Worm (Caenorhabditis elegans) whole organism, L2 larva: ENCODE results near the gene F09A5.3.

Experiments used
- C34F6.9 ChIP-seq: fragments of 150-350 bp; optimal IDR thresholded peaks from 2 replicates; lab custom pipeline; 2014; ENCODE audit warnings: missing biosample characterization, missing genetic modification characterization
- Y55F3AM.14 ChIP-seq: fragments of 200-800 bp; sonication (Bioruptor generic); optimal IDR thresholded peaks from 2 replicates; lab custom pipeline; 2018; ENCODE audit warnings: mild to moderate bottlenecking, missing genetic modification characterization, missing compliant biosample characterization
- ZK546.5 ChIP-seq: sonication (generic microtip); optimal IDR thresholded peaks from 2 replicates; lab custom pipeline; 2017; ENCODE audit warnings: missing biosample characterization, missing genetic modification characterization
- alr-1 ChIP-seq: fragments of 150-350 bp; optimal IDR thresholded peaks from 2 replicates; lab custom pipeline; 2014; ENCODE audit warnings: missing biosample characterization, missing genetic modification characterization
- aly-2 ChIP-seq: fragments of 150-350 bp; optimal IDR thresholded peaks from 2 replicates; lab custom pipeline; 2014; ENCODE audit warnings: missing biosample characterization, missing genetic modification characterization
- ama-1 ChIP-seq: fragments of 150-350 bp; optimal IDR thresholded peaks from 2 replicates; lab custom pipeline; 2018; ENCODE audit warnings: inconsistent platforms
- blmp-1 ChIP-seq: sonication (generic microtip); optimal IDR thresholded peaks from 2 replicates; lab custom pipeline; 2017; ENCODE audit warnings: missing genetic modification characterization, mild to moderate bottlenecking, missing compliant biosample characterization, antibody characterized with exemption, moderate library complexity; ENCODE audit not compliant: insufficient read depth
- ceh-16 ChIP-seq: fragments of 150-350 bp; optimal IDR thresholded peaks from 2 replicates; lab custom pipeline; 2014; ENCODE audit warnings: missing biosample characterization, missing genetic modification characterization
- crh-2 ChIP-seq: sonication (generic microtip); optimal IDR thresholded peaks from 2 replicates; lab custom pipeline; 2017; ENCODE audit warnings: missing biosample characterization, missing genetic modification characterization
- dmd-4 ChIP-seq: sonication (generic microtip); optimal IDR thresholded peaks from 2 replicates; lab custom pipeline; 2017; ENCODE audit warnings: missing biosample characterization, missing genetic modification characterization
- egl-27 ChIP-seq: sonication (generic microtip); optimal IDR thresholded peaks from 3 replicates; lab custom pipeline; 2017; ENCODE audit warnings: missing biosample characterization, missing genetic modification reagents, missing genetic modification characterization
- elt-1 ChIP-seq: fragments of 150-350 bp; optimal IDR thresholded peaks from 2 replicates; lab custom pipeline; 2014; ENCODE audit warnings: missing biosample characterization, missing genetic modification characterization
- elt-3 ChIP-seq: sonication (generic microtip); optimal IDR thresholded peaks from 2 replicates; lab custom pipeline; 2017; ENCODE audit warnings: missing biosample characterization, missing genetic modification characterization
- fos-1 ChIP-seq: fragments of 150-350 bp; optimal IDR thresholded peaks from 2 replicates; lab custom pipeline; 2014; ENCODE audit warnings: missing biosample characterization, missing genetic modification characterization
- gmeb-1 ChIP-seq: fragments of 150-350 bp; optimal IDR thresholded peaks from 2 replicates; lab custom pipeline; 2014; ENCODE audit warnings: missing biosample characterization, missing genetic modification characterization
- lin-11 ChIP-seq: fragments of 150-350 bp; sonication (generic microtip); optimal IDR thresholded peaks from 2 replicates; lab custom pipeline; 2014; ENCODE audit warnings: missing biosample characterization, missing genetic modification characterization, inconsistent platforms, mixed read lengths
- lin-13 ChIP-seq: fragments of 150-350 bp; optimal IDR thresholded peaks from 2 replicates; lab custom pipeline; 2014; ENCODE audit warnings: missing biosample characterization, missing genetic modification reagents, missing genetic modification characterization
- lin-39 ChIP-seq: fragments of 150-350 bp; optimal IDR thresholded peaks from 2 replicates; lab custom pipeline; 2014; ENCODE audit warnings: missing biosample characterization, missing genetic modification reagents, missing genetic modification characterization
- lsy-2 ChIP-seq, 2 experiments: fragments of 150-350 bp in 1 of 2; sonication (generic microtip) in 1 of 2; optimal IDR thresholded peaks; 2 replicates each; lab custom pipeline; 2014 to 2017; ENCODE audit warnings: missing biosample characterization in 2 of 2, missing genetic modification characterization in 2 of 2
- mab-5 ChIP-seq: fragments of 150-350 bp; optimal IDR thresholded peaks from 2 replicates; lab custom pipeline; 2014; ENCODE audit warnings: missing biosample characterization, missing genetic modification characterization
- mbf-1 ChIP-seq: sonication (generic microtip); optimal IDR thresholded peaks from 2 replicates; lab custom pipeline; 2017; ENCODE audit warnings: missing biosample characterization, missing genetic modification characterization
- mdl-1 ChIP-seq, 2 experiments: fragments of 150-350 bp in 1 of 2; sonication (generic microtip) in 1 of 2; optimal IDR thresholded peaks; 2 replicates each; lab custom pipeline; 2017; ENCODE audit warnings: missing biosample characterization in 2 of 2, missing genetic modification characterization in 2 of 2
- nhr-10 ChIP-seq: sonication (generic microtip); optimal IDR thresholded peaks from 2 replicates; lab custom pipeline; 2017; ENCODE audit warnings: missing biosample characterization, missing genetic modification characterization
- nhr-12 ChIP-seq: fragments of 150-350 bp; optimal IDR thresholded peaks from 2 replicates; lab custom pipeline; 2014; ENCODE audit warnings: missing biosample characterization, missing genetic modification characterization
- nhr-129 ChIP-seq: fragments of 150-350 bp; optimal IDR thresholded peaks from 2 replicates; lab custom pipeline; 2014; ENCODE audit warnings: missing biosample characterization, missing genetic modification characterization
- nhr-21 ChIP-seq: fragments of 150-350 bp; optimal IDR thresholded peaks from 2 replicates; lab custom pipeline; 2014; ENCODE audit warnings: missing biosample characterization, missing genetic modification characterization
- nhr-23 ChIP-seq: fragments of 150-350 bp; optimal IDR thresholded peaks from 2 replicates; lab custom pipeline; 2014; ENCODE audit warnings: missing biosample characterization, missing genetic modification reagents, missing genetic modification characterization
- nhr-25 ChIP-seq: fragments of 150-350 bp; sonication (generic microtip); optimal IDR thresholded peaks from 3 replicates; lab custom pipeline; 2014; ENCODE audit warnings: missing biosample characterization, missing genetic modification characterization
- nhr-6 ChIP-seq: fragments of 150-350 bp; optimal IDR thresholded peaks from 2 replicates; lab custom pipeline; 2014; ENCODE audit warnings: missing biosample characterization, missing genetic modification characterization
- nhr-77 ChIP-seq: fragments of 150-350 bp; optimal IDR thresholded peaks from 2 replicates; lab custom pipeline; 2014; ENCODE audit warnings: missing biosample characterization, missing genetic modification characterization
- peb-1 ChIP-seq: fragments of 150-350 bp; optimal IDR thresholded peaks from 2 replicates; lab custom pipeline; 2014; ENCODE audit warnings: missing biosample characterization, missing genetic modification characterization
- sem-4 ChIP-seq: fragments of 150-350 bp; optimal IDR thresholded peaks from 2 replicates; lab custom pipeline; 2014; ENCODE audit warnings: missing biosample characterization, missing genetic modification reagents, missing genetic modification characterization
- skn-1 ChIP-seq: sonication (generic microtip); optimal IDR thresholded peaks from 2 replicates; lab custom pipeline; 2017; ENCODE audit warnings: missing biosample characterization, missing genetic modification characterization
- sma-3 ChIP-seq: sonication (generic microtip); optimal IDR thresholded peaks from 2 replicates; lab custom pipeline; 2016; ENCODE audit warnings: missing genetic modification reagents, missing genetic modification characterization, missing compliant biosample characterization
- sma-9 ChIP-seq, 2 experiments: fragments of 150-350 bp in 1 of 2; sonication (generic microtip) in 1 of 2; optimal IDR thresholded peaks; 2 replicates each; lab custom pipeline; 2014 to 2016; ENCODE audit warnings: missing genetic modification characterization in 2 of 2, mild to moderate bottlenecking in 1 of 2, missing biosample characterization in 1 of 2, missing compliant biosample characterization in 1 of 2, missing genetic modification reagents in 1 of 2, moderate library complexity in 1 of 2
- snpc-4 ChIP-seq: fragments of 150-350 bp; optimal IDR thresholded peaks from 2 replicates; lab custom pipeline; 2014; ENCODE audit warnings: missing biosample characterization, missing genetic modification characterization
- unc-39 ChIP-seq: fragments of 150-350 bp; optimal IDR thresholded peaks from 2 replicates; lab custom pipeline; 2014; ENCODE audit warnings: missing biosample characterization, missing genetic modification characterization
- unc-55 ChIP-seq: fragments of 150-350 bp; sonication (generic microtip); optimal IDR thresholded peaks from 3 replicates; lab custom pipeline; 2014; ENCODE audit warnings: missing biosample characterization, missing genetic modification reagents, missing genetic modification characterization
- unc-62 ChIP-seq: fragments of 150-350 bp; optimal IDR thresholded peaks from 2 replicates; lab custom pipeline; 2014; ENCODE audit warnings: missing biosample characterization, missing genetic modification reagents, missing genetic modification characterization
- zag-1 ChIP-seq: fragments of 150-350 bp; optimal IDR thresholded peaks from 2 replicates; lab custom pipeline; 2014; ENCODE audit warnings: missing biosample characterization, missing genetic modification characterization
- ztf-1 ChIP-seq: fragments of 200-800 bp; sonication (Bioruptor generic); conservative IDR thresholded peaks from 2 replicates; pipeline ENCODE4 v1.3.6; 2022; ENCODE audit warnings: missing genetic modification characterization, missing compliant biosample characterization
- ztf-11 ChIP-seq: sonication (generic microtip); optimal IDR thresholded peaks from 2 replicates; lab custom pipeline; 2017; ENCODE audit warnings: missing biosample characterization, missing genetic modification characterization
- ztf-4 ChIP-seq: fragments of 150-350 bp; optimal IDR thresholded peaks from 2 replicates; lab custom pipeline; 2014; ENCODE audit warnings: missing biosample characterization, missing genetic modification characterization

The F09A5.3 gene

ce11 chrX:13108664-13109063, 32.7 kb upstream of the F09A5.3 start:
- TF ChIP-seq crh-2 (tag; lab: Kevin White, UChicago): peak; percentile 38
- no peak for TF ChIP-seq nhr-12 (tag; lab: Kevin White, UChicago)
- TF ChIP-seq ama-1 (lab: Kevin White, UChicago): peak; percentile 36
- peak; percentile 47 for TF ChIP-seq ztf-4 (tag; lab: Kevin White, UChicago)
- no peak for TF ChIP-seq unc-55
- TF ChIP-seq, all 48 proteins: peak for 3

ce11 chrX:13110004-13110403, 31.4 kb upstream of the F09A5.3 start:
- TF ChIP-seq fos-1 (tag; lab: Kevin White, UChicago) (no peak), nhr-23 (tag; lab: Kevin White, UChicago) (no peak), nhr-25 (tag; lab: Kevin White, UChicago) (no peak), lin-11 (tag; lab: Kevin White, UChicago) (no peak), alr-1 (tag; lab: Kevin White, UChicago) (no peak), ztf-11 (tag; lab: Kevin White, UChicago) (no peak), dmd-4 (no peak), lin-39 (tag; lab: Kevin White, UChicago) (no peak), peb-1 (tag; lab: Kevin White, UChicago) (no peak), Y55F3AM.14 (no peak), C34F6.9 (tag; lab: Kevin White, UChicago) (no peak), mbf-1 (tag; lab: Kevin White, UChicago) (no peak), zag-1 (no peak), ztf-1 (no peak), lsy-2 (tag; optimal IDR thresholded peaks at IDR 0.05; lab: Kevin White, UChicago) (no peak)

ce11 chrX:13112664-13113063, 28.7 kb upstream of the F09A5.3 start:
- TF ChIP-seq Y55F3AM.14: no peak
- TF ChIP-seq sma-9 (GFP tag; optimal IDR thresholded peaks at IDR 0.05; lab: Kevin White, UChicago): no peak
- no peak for TF ChIP-seq sma-9 (tag; optimal IDR thresholded peaks at IDR 0.05; lab: Kevin White, UChicago)
- TF ChIP-seq lin-13 (GFP tag; lab: Kevin White, UChicago): no peak
- TF ChIP-seq mdl-1 (tag; optimal IDR thresholded peaks at IDR 0.05; lab: Kevin White, UChicago): no peak
- no peak for TF ChIP-seq crh-2 (tag; lab: Kevin White, UChicago)
- TF ChIP-seq ztf-4 (tag; lab: Kevin White, UChicago): no peak
- no peak for TF ChIP-seq skn-1 (tag; lab: Kevin White, UChicago)
- TF ChIP-seq sma-3 (GFP tag; lab: Kevin White, UChicago): no peak
- TF ChIP-seq nhr-25 (tag; lab: Kevin White, UChicago): no peak
- no peak for TF ChIP-seq aly-2 (tag; lab: Kevin White, UChicago)
- TF ChIP-seq elt-3 (tag; lab: Kevin White, UChicago): no peak
- no peak for TF ChIP-seq dmd-4
- no peak for TF ChIP-seq nhr-10
- TF ChIP-seq blmp-1: no peak
- TF ChIP-seq ZK546.5 (tag; lab: Kevin White, UChicago): no peak
- TF ChIP-seq, all 48 proteins: peak for 0

DNA sequence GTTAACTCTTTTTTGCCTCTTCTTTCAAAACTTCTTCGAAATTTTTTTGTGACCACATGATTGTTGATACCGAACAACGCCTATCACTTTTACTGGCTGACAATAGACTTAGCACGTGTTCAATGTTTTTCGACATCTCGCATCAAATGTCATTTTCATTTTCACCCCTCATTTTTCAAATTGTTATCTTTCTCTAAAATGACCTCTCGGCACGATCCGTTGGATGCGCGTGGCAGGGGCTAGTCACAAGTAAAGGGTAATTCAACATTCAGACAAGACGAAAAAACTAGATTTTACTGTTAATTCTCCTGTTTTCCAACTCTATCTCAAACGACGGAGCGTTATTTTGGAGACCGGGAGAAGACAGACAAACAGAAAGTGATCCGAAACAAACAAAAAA, 27.9 kb upstream of the F09A5.3 start, which contains the start of gene F17H10.2:
TSS of gene F17H10.2 (plus strand) at position 316 of the 400 bp plus-strand sequence.
- TF ChIP-seq nhr-21 (tag; lab: Kevin White, UChicago) (peak; percentile 40), dmd-4 (no peak), gmeb-1 (tag; lab: Kevin White, UChicago) (no peak), unc-62 (GFP tag; lab: Kevin White, UChicago) (no peak), elt-3 (tag; lab: Kevin White, UChicago) (no peak), sma-3 (GFP tag; lab: Kevin White, UChicago) (peak; percentile 80), egl-27 (no peak), elt-1 (tag; lab: Kevin White, UChicago) (no peak), nhr-77 (no peak), mbf-1 (tag; lab: Kevin White, UChicago) (no peak), snpc-4 (tag; lab: Kevin White, UChicago) (no peak), unc-39 (tag; lab: Kevin White, UChicago) (no peak), sem-4 (no peak), nhr-10 (no peak), nhr-12 (tag; lab: Kevin White, UChicago) (no peak), aly-2 (tag; lab: Kevin White, UChicago) (no peak), zag-1 (no peak), unc-55 (no peak), mab-5 (tag; lab: Kevin White, UChicago) (no peak), crh-2 (tag; lab: Kevin White, UChicago) (peak; percentile 73), sma-9 (GFP tag; optimal IDR thresholded peaks at IDR 0.05; lab: Kevin White, UChicago) (peak; percentile 68), sma-9 (tag; optimal IDR thresholded peaks at IDR 0.05; lab: Kevin White, UChicago) (no peak), ceh-16 (tag; lab: Kevin White, UChicago) (no peak), ZK546.5 (tag; lab: Kevin White, UChicago) (no peak), lin-11 (tag; lab: Kevin White, UChicago) (no peak), peb-1 (tag; lab: Kevin White, UChicago) (no peak), ztf-4 (tag; lab: Kevin White, UChicago) (no peak), nhr-6 (tag; lab: Kevin White, UChicago) (no peak), lin-13 (GFP tag; lab: Kevin White, UChicago) (no peak), ztf-1 (no peak), mdl-1 (tag; optimal IDR thresholded peaks at IDR 0.05; lab: Kevin White, UChicago) (peak in 1 of 2 experiments; percentile 32), skn-1 (tag; lab: Kevin White, UChicago) (no peak), nhr-25 (tag; lab: Kevin White, UChicago) (peak; percentile 81), Y55F3AM.14 (no peak), blmp-1 (peak; percentile 88), fos-1 (tag; lab: Kevin White, UChicago) (no peak), nhr-129 (peak; percentile 56)
